Fruit fly (Drosophila melanogaster) whole organism, embryonic: ENCODE measurements around the gene CG46313.

Experiments used
- Ada2b ChIP-seq: fragments of 200-800 bp; sonication (Bioruptor generic); IDR thresholded peaks from 2 replicates; pipeline ENCODE4 v1.3.6; 2022; ENCODE audit warnings: missing biosample characterization, missing genetic modification characterization
- Bdp1 ChIP-seq: fragments of 200-800 bp; sonication (Bioruptor generic); optimal IDR thresholded peaks from 3 replicates; lab custom pipeline; 2016; ENCODE audit warnings: missing biosample characterization, missing genetic modification characterization
- CG10543 ChIP-seq: fragments of 200-800 bp; sonication (Bioruptor generic); optimal IDR thresholded peaks from 3 replicates; lab custom pipeline; 2017; ENCODE audit warnings: missing biosample characterization, mild to moderate bottlenecking, missing genetic modification characterization, moderate library complexity
- CG10565 ChIP-seq: fragments of 200-800 bp; sonication (Bioruptor generic); optimal IDR thresholded peaks from 3 replicates; lab custom pipeline; 2016; ENCODE audit warnings: missing biosample characterization, mild to moderate bottlenecking, missing genetic modification characterization
- CG1233 ChIP-seq: fragments of 200-800 bp; sonication (Bioruptor generic); optimal IDR thresholded peaks from 4 replicates; lab custom pipeline; 2018; ENCODE audit warnings: missing biosample characterization, mild to moderate bottlenecking, missing genetic modification characterization
- CG17568 ChIP-seq: fragments of 200-800 bp; sonication (Bioruptor generic); optimal IDR thresholded peaks from 2 replicates; lab custom pipeline; 2018; ENCODE audit warnings: missing biosample characterization, mild to moderate bottlenecking, missing genetic modification characterization, moderate library complexity
- CG18476 ChIP-seq: fragments of 200-800 bp; sonication (Bioruptor generic); optimal IDR thresholded peaks from 2 replicates; lab custom pipeline; 2016; ENCODE audit warnings: missing biosample characterization, mild to moderate bottlenecking, missing genetic modification characterization
- CG18619 ChIP-seq: fragments of 200-800 bp; sonication (Bioruptor generic); optimal IDR thresholded peaks from 3 replicates; lab custom pipeline; 2017; ENCODE audit warnings: missing biosample characterization, mild to moderate bottlenecking, missing genetic modification characterization
- CG2875 ChIP-seq: fragments of 200-800 bp; sonication (Bioruptor generic); optimal IDR thresholded peaks from 2 replicates; lab custom pipeline; 2017; ENCODE audit warnings: missing biosample characterization, mild to moderate bottlenecking, missing genetic modification characterization, missing genetic modification reagents
- CG30020 ChIP-seq: fragments of 200-800 bp; optimal IDR thresholded peaks from 2 replicates; lab custom pipeline; 2019; ENCODE audit warnings: missing biosample characterization, mild to moderate bottlenecking, missing genetic modification characterization, moderate library complexity
- CG32772 ChIP-seq: fragments of 200-800 bp; sonication (Bioruptor generic); IDR thresholded peaks from 2 replicates; pipeline ENCODE4 v1.3.6; 2022; ENCODE audit warnings: missing biosample characterization, missing genetic modification characterization
- CG3726 ChIP-seq: fragments of 200-800 bp; sonication (Bioruptor generic); IDR thresholded peaks from 3 replicates; pipeline ENCODE4, ENCODE4 v1.3.6; 2022; ENCODE audit warnings: missing biosample characterization, missing genetic modification characterization
- CG42726 ChIP-seq: fragments of 200-800 bp; sonication (Bioruptor generic); IDR thresholded peaks from 2 replicates; pipeline ENCODE4 v1.3.6; 2022; ENCODE audit warnings: missing biosample characterization, missing genetic modification characterization; ENCODE audit not compliant: partially characterized antibody
- CG4360 ChIP-seq: fragments of 200-800 bp; sonication (Bioruptor generic); IDR thresholded peaks from 2 replicates; pipeline ENCODE4 v1.3.6; 2022; ENCODE audit warnings: missing biosample characterization, missing genetic modification characterization
- CG4404 ChIP-seq: fragments of 200-800 bp; sonication (Bioruptor generic); IDR thresholded peaks from 2 replicates; pipeline ENCODE4 v1.3.6; 2022; ENCODE audit warnings: missing biosample characterization, missing genetic modification characterization
- CG6683 ChIP-seq: fragments of 200-800 bp; sonication (Bioruptor generic); optimal IDR thresholded peaks from 2 replicates; lab custom pipeline; 2017; ENCODE audit warnings: missing biosample characterization, mild to moderate bottlenecking, missing genetic modification characterization, missing genetic modification reagents
- CG7963 ChIP-seq: fragments of 200-800 bp; sonication (Bioruptor generic); IDR thresholded peaks from 3 replicates; pipeline ENCODE4 v1.3.6; 2022; ENCODE audit warnings: missing biosample characterization, missing genetic modification characterization; ENCODE audit not compliant: partially characterized antibody
- CG7987 ChIP-seq: fragments of 200-800 bp; sonication (Bioruptor generic); optimal IDR thresholded peaks from 2 replicates; lab custom pipeline; 2018; ENCODE audit warnings: missing biosample characterization, mild to moderate bottlenecking, missing genetic modification characterization, moderate library complexity
- CG8359 ChIP-seq: fragments of 200-800 bp; sonication (Bioruptor generic); optimal IDR thresholded peaks from 2 replicates; lab custom pipeline; 2017; ENCODE audit warnings: missing biosample characterization, mild to moderate bottlenecking, missing genetic modification characterization, borderline replicate concordance
- CG9215 ChIP-seq: fragments of 200-800 bp; sonication (Bioruptor generic); IDR thresholded peaks from 2 replicates; pipeline ENCODE4 v1.3.6; 2022; ENCODE audit warnings: missing biosample characterization, missing genetic modification characterization
- CG9609 ChIP-seq: fragments of 200-800 bp; sonication (Bioruptor generic); optimal IDR thresholded peaks from 3 replicates; lab custom pipeline; 2016; ENCODE audit warnings: missing biosample characterization, missing genetic modification characterization
- Camta ChIP-seq: fragments of 200-800 bp; sonication (Bioruptor generic); optimal IDR thresholded peaks from 2 replicates; lab custom pipeline; 2016; ENCODE audit warnings: missing biosample characterization, missing genetic modification characterization
- Doc2 ChIP-seq: fragments of 200-800 bp; sonication (Bioruptor generic); IDR thresholded peaks from 2 replicates; pipeline ENCODE4 v1.3.6; 2022; ENCODE audit warnings: missing biosample characterization, missing genetic modification characterization
- Dp ChIP-seq: fragments of 200-800 bp; sonication (Bioruptor generic); optimal IDR thresholded peaks from 2 replicates; lab custom pipeline; 2018; ENCODE audit warnings: missing biosample characterization, mild to moderate bottlenecking, missing genetic modification characterization, moderate library complexity
- GATAe ChIP-seq: fragments of 200-800 bp; sonication (Bioruptor generic); conservative IDR thresholded peaks from 2 replicates; pipeline ENCODE4 v1.3.6; 2022; ENCODE audit warnings: missing biosample characterization, missing genetic modification characterization
- Mes4 ChIP-seq: fragments of 200-800 bp; sonication (Bioruptor generic); optimal IDR thresholded peaks from 2 replicates; lab custom pipeline; 2016; ENCODE audit warnings: missing biosample characterization, missing genetic modification characterization
- Oli ChIP-seq: fragments of 200-800 bp; sonication (Bioruptor generic); optimal IDR thresholded peaks from 2 replicates; lab custom pipeline; 2018; ENCODE audit warnings: missing biosample characterization, mild to moderate bottlenecking, missing genetic modification characterization, moderate library complexity
- Optix ChIP-seq: fragments of 200-800 bp; sonication (Bioruptor generic); IDR thresholded peaks from 3 replicates; pipeline ENCODE4 v1.3.6; 2022; ENCODE audit warnings: missing biosample characterization, missing genetic modification characterization
- Stat92E ChIP-seq, 3 experiments: fragments of >200 bp in 2 of 3; fragments of 200-800 bp in 1 of 3; sonication (Bioruptor generic) in 1 of 3; optimal IDR thresholded peaks; 2 replicates each; lab custom pipeline; 2017 to 2019; ENCODE audit warnings: missing biosample characterization in 3 of 3, missing genetic modification characterization in 3 of 3, mild to moderate bottlenecking in 1 of 3, moderate library complexity in 1 of 3
- ara ChIP-seq: fragments of 200-800 bp; sonication (Bioruptor generic); IDR thresholded peaks from 2 replicates; pipeline ENCODE4 v1.3.6; 2022; ENCODE audit warnings: missing biosample characterization, missing genetic modification characterization
- bigmax ChIP-seq: fragments of 200-800 bp; sonication (Bioruptor generic); optimal IDR thresholded peaks from 2 replicates; lab custom pipeline; 2018; ENCODE audit warnings: missing biosample characterization, mild to moderate bottlenecking, missing genetic modification characterization
- cas ChIP-seq: fragments of 200-800 bp; sonication (Bioruptor generic); IDR thresholded peaks from 2 replicates; pipeline ENCODE4 v1.3.6; 2022; ENCODE audit warnings: missing biosample characterization, missing genetic modification characterization
- cg ChIP-seq: fragments of 200-800 bp; sonication (Bioruptor generic); optimal IDR thresholded peaks from 3 replicates; lab custom pipeline; 2019; ENCODE audit warnings: missing biosample characterization, mild to moderate bottlenecking, missing genetic modification characterization, moderate library complexity
- chn ChIP-seq: fragments of 200-800 bp; sonication (Bioruptor generic); optimal IDR thresholded peaks from 2 replicates; lab custom pipeline; 2016; ENCODE audit warnings: missing biosample characterization, missing genetic modification characterization
- crp ChIP-seq, 2 experiments: fragments of 200-800 bp; sonication (Bioruptor generic); optimal IDR thresholded peaks; 2 replicates in 1 of 2; 3 replicates in 1 of 2; lab custom pipeline; 2017; ENCODE audit warnings: missing biosample characterization in 2 of 2, missing genetic modification characterization in 2 of 2, mild to moderate bottlenecking in 1 of 2, moderate library complexity in 1 of 2
- cwo ChIP-seq: fragments of 200-800 bp; sonication (Bioruptor generic); optimal IDR thresholded peaks from 3 replicates; lab custom pipeline; 2017; ENCODE audit warnings: missing biosample characterization, missing genetic modification characterization, mild to moderate bottlenecking, moderate library complexity, missing genetic modification reagents
- dpn ChIP-seq, 2 experiments: fragments of 200-800 bp; sonication (Bioruptor generic); optimal IDR thresholded peaks; 3 replicates each; lab custom pipeline; 2016; ENCODE audit warnings: missing biosample characterization in 2 of 2, missing genetic modification characterization in 2 of 2
- ewg ChIP-seq: fragments of 200-800 bp; sonication (Bioruptor generic); optimal IDR thresholded peaks from 3 replicates; lab custom pipeline; 2017; ENCODE audit warnings: mild to moderate bottlenecking, missing biosample characterization, missing genetic modification reagents, missing genetic modification characterization
- fu2 ChIP-seq: fragments of 200-800 bp; sonication (Bioruptor generic); optimal IDR thresholded peaks from 2 replicates; lab custom pipeline; 2016; ENCODE audit warnings: missing biosample characterization, missing genetic modification characterization
- gem ChIP-seq: fragments of 200-800 bp; sonication (Bioruptor generic); optimal IDR thresholded peaks from 2 replicates; lab custom pipeline; 2019; ENCODE audit warnings: missing biosample characterization, mild to moderate bottlenecking, missing genetic modification characterization, moderate library complexity
- grn ChIP-seq: fragments of 200-800 bp; sonication (Bioruptor generic); optimal IDR thresholded peaks from 3 replicates; lab custom pipeline; 2017; ENCODE audit warnings: missing biosample characterization, missing genetic modification characterization
- h ChIP-seq: fragments of >200 bp; optimal IDR thresholded peaks from 2 replicates; lab custom pipeline; 2017
- insv ChIP-seq, 2 experiments: fragments of 200-800 bp; sonication (Bioruptor generic); optimal IDR thresholded peaks; 3 replicates each; lab custom pipeline; 2016 to 2018; ENCODE audit warnings: missing biosample characterization in 2 of 2, missing genetic modification characterization in 2 of 2
- lab ChIP-seq: fragments of 200-800 bp; sonication (Bioruptor generic); optimal IDR thresholded peaks from 3 replicates; lab custom pipeline; 2017; ENCODE audit warnings: missing biosample characterization, missing genetic modification characterization, mild to moderate bottlenecking, moderate library complexity, missing genetic modification reagents
- mam ChIP-seq: fragments of 200-800 bp; sonication (Bioruptor generic); optimal IDR thresholded peaks from 3 replicates; lab custom pipeline; 2016; ENCODE audit warnings: missing biosample characterization, missing genetic modification characterization
- mirr ChIP-seq: fragments of 200-800 bp; sonication (Bioruptor generic); optimal IDR thresholded peaks from 3 replicates; lab custom pipeline; 2018; ENCODE audit warnings: missing biosample characterization, mild to moderate bottlenecking, missing genetic modification characterization
- rib ChIP-seq: fragments of 200-800 bp; sonication (Bioruptor generic); IDR thresholded peaks from 2 replicates; pipeline ENCODE4 v1.3.6; 2022; ENCODE audit warnings: missing biosample characterization, missing genetic modification characterization
- sr ChIP-seq: fragments of 200-800 bp; sonication (Bioruptor generic); IDR thresholded peaks from 3 replicates; pipeline ENCODE4 v1.3.6; 2022; ENCODE audit warnings: missing biosample characterization, missing genetic modification characterization
- stc ChIP-seq: fragments of 200-800 bp; sonication (Bioruptor generic); IDR thresholded peaks from 2 replicates; pipeline ENCODE4 v1.3.6; 2022; ENCODE audit warnings: missing biosample characterization, missing genetic modification characterization
- tio ChIP-seq: fragments of 200-800 bp; sonication (Bioruptor generic); optimal IDR thresholded peaks from 2 replicates; lab custom pipeline; 2017; ENCODE audit warnings: missing biosample characterization, missing genetic modification characterization, inconsistent platforms

The CG46313 gene

DNA sequence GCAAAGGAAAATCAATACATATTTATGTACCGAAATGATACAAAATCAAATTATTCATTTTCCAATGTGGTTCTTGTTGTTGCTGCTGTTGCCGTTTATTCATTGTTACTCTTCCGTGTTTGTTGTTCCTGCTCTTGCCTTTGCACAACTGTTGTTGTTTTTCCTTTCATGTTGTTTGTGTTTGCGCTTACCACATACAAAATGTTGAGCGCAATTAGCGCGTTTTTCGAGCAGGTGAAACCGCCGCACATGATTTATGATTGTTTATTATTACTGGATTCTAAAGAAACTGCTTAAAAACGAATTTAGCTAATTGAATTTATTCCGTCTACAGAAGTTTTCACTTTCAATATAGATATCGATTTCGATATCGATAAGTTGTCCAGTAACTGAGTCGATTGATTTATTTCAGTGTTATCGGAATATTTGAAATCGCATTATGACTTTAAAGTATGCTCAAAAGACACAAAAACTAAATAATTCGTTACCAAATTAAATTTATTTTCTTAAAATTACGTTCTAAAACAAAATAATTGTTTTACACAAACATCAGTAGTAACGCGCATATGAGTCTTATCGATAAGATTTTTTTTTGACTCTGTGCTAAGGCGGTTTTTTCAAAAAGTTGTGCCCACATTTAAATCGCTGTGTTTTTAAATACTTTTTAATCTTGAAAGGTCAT, 13.7 kb upstream of the CG46313 start, which contains the start of gene Tsp97E (continued):
- no peak for TF ChIP-seq cwo (GFP tag; lab: Kevin White, UChicago)
- no peak for TF ChIP-seq fu2 (GFP tag; lab: Kevin White, UChicago)
- TF ChIP-seq ewg (GFP tag; lab: Kevin White, UChicago), result no peak
- TF ChIP-seq Camta (GFP tag; lab: Kevin White, UChicago), result no peak
- no peak for TF ChIP-seq crp (GFP tag; optimal IDR thresholded peaks at IDR 0.05; lab: Kevin White, UChicago)
- TF ChIP-seq CG18619 (GFP tag; lab: Kevin White, UChicago), result no peak
- TF ChIP-seq Ada2b (GFP tag; lab: Robert Waterston, UW), result no peak
- TF ChIP-seq CG10543, result no peak
- no peak for TF ChIP-seq chn (GFP tag; lab: Kevin White, UChicago)
- no peak for TF ChIP-seq insv (GFP tag; optimal IDR thresholded peaks at IDR 0.05; lab: Kevin White, UChicago)
- TF ChIP-seq CG8359 (GFP tag; lab: Kevin White, UChicago), result no peak
- TF ChIP-seq CG42726 (GFP tag; lab: Robert Waterston, UW), result no peak
- TF ChIP-seq bigmax (GFP tag; lab: Kevin White, UChicago), result no peak
- TF ChIP-seq CG32772 (GFP tag; lab: Robert Waterston, UW), result no peak
- TF ChIP-seq CG9609 (GFP tag; lab: Kevin White, UChicago), result no peak
- TF ChIP-seq tio (GFP tag; lab: Kevin White, UChicago), result no peak
- no peak for TF ChIP-seq Oli
- no peak for TF ChIP-seq dpn (GFP tag; optimal IDR thresholded peaks at IDR 0.05; lab: Kevin White, UChicago)
- peak; percentile 2 for TF ChIP-seq cg (GFP tag; lab: Kevin White, UChicago)
- TF ChIP-seq CG18476, result no peak
- no peak for TF ChIP-seq cas (GFP tag; lab: Robert Waterston, UW)
- no peak for TF ChIP-seq gem (tag; lab: Kevin White, UChicago)
- no peak for TF ChIP-seq CG2875 (GFP tag; lab: Kevin White, UChicago)
- TF ChIP-seq CG4360 (GFP tag; lab: Robert Waterston, UW), result peak; percentile 91
- TF ChIP-seq GATAe (GFP tag; lab: Robert Waterston, UW), result no peak
- no peak for TF ChIP-seq Doc2 (GFP tag; lab: Robert Waterston, UW)
- no peak for TF ChIP-seq CG9215 (GFP tag; lab: Robert Waterston, UW)
- no peak for TF ChIP-seq lab (GFP tag; lab: Kevin White, UChicago)
- peak in 1 of 3 experiments; percentile 34 for TF ChIP-seq Stat92E (GFP tag; optimal IDR thresholded peaks at IDR 0.05; lab: Kevin White, UChicago)
- TF ChIP-seq CG7987 (GFP tag; lab: Kevin White, UChicago), result no peak
- no peak for TF ChIP-seq h (lab: Kevin White, UChicago)
- no peak for TF ChIP-seq mam (GFP tag; lab: Kevin White, UChicago)
- TF ChIP-seq CG6683 (GFP tag; lab: Kevin White, UChicago), result no peak
- no peak for TF ChIP-seq CG4404 (GFP tag; lab: Robert Waterston, UW)
- TF ChIP-seq Dp (GFP tag; lab: Kevin White, UChicago), result peak; percentile 95
- no peak for TF ChIP-seq Optix
- TF ChIP-seq CG1233 (GFP tag; lab: Kevin White, UChicago), result no peak
- peak; percentile 80; the same call in 2 of the 3 replicates for TF ChIP-seq CG7963 (GFP tag; lab: Robert Waterston, UW)
- TF ChIP-seq stc (GFP tag; lab: Robert Waterston, UW), result no peak
- TF ChIP-seq CG17568 (GFP tag; lab: Kevin White, UChicago), result peak; percentile 44
- TF ChIP-seq rib (GFP tag; lab: Robert Waterston, UW), result no peak
- peak; percentile 22 for TF ChIP-seq CG30020
- no peak for TF ChIP-seq Bdp1 (GFP tag; lab: Kevin White, UChicago)
- TF ChIP-seq sr, result no peak
- TF ChIP-seq CG3726 (GFP tag; lab: Robert Waterston, UW), result no peak
- no peak for TF ChIP-seq Mes4
- no peak for TF ChIP-seq mirr (GFP tag; lab: Kevin White, UChicago)
- no peak for TF ChIP-seq grn
- TF ChIP-seq ara, result no peak
- no peak for TF ChIP-seq CG10565 (GFP tag; lab: Kevin White, UChicago)
